Worm (Caenorhabditis elegans) whole organism, L1 larva: ENCODE results near the gene srx-8.
A peak's percentile ranks its signal among the peaks of the same experiment; 100 is the strongest.

Source experiments
- Y116A8C.19 ChIP-seq: sonication (generic microtip); optimal IDR thresholded peaks from 2 replicates; lab custom pipeline; 2016; ENCODE audit warnings: missing compliant biosample characterization, missing genetic modification characterization, borderline replicate concordance
- blmp-1 ChIP-seq: fragments of 150-350 bp; optimal IDR thresholded peaks from 2 replicates; lab custom pipeline; 2014; ENCODE audit warnings: missing biosample characterization, missing genetic modification characterization
- ceh-63 ChIP-seq: fragments of 200-800 bp; sonication (Bioruptor generic); optimal IDR thresholded peaks from 2 replicates; lab custom pipeline; 2018; ENCODE audit warnings: mild to moderate bottlenecking, missing genetic modification characterization, missing compliant biosample characterization
- ceh-8 ChIP-seq: fragments of 200-800 bp; sonication (Bioruptor generic); optimal IDR thresholded peaks from 2 replicates; lab custom pipeline; 2018; ENCODE audit warnings: mild to moderate bottlenecking, missing genetic modification characterization, moderate library complexity, missing compliant biosample characterization
- ceh-88 ChIP-seq: fragments of 200-800 bp; sonication (Bioruptor generic); IDR thresholded peaks from 2 replicates; pipeline ENCODE4 v1.3.6; 2022; ENCODE audit warnings: missing genetic modification characterization, missing compliant biosample characterization
- ces-1 ChIP-seq: fragments of 150-350 bp; optimal IDR thresholded peaks from 2 replicates; lab custom pipeline; 2014; ENCODE audit warnings: missing biosample characterization, missing genetic modification reagents, missing genetic modification characterization
- efl-1 ChIP-seq, 4 experiments: fragments of 150-350 bp; optimal IDR thresholded peaks in 3 of 4; peaks in 1 of 4; 1 replicate in 1 of 4; 2 replicates in 3 of 4; lab custom pipeline; 2014; ENCODE audit warnings: missing biosample characterization in 2 of 4, missing genetic modification characterization in 2 of 4, missing genetic modification reagents in 2 of 4
- egl-27 ChIP-seq, 2 experiments: fragments of 150-350 bp in 1 of 2; sonication (generic microtip); optimal IDR thresholded peaks; 3 replicates each; lab custom pipeline; 2017 to 2018; ENCODE audit warnings: missing biosample characterization in 2 of 2, missing genetic modification characterization in 2 of 2, missing genetic modification reagents in 2 of 2
- elt-2 ChIP-seq: sonication (generic microtip); optimal IDR thresholded peaks from 2 replicates; lab custom pipeline; 2016; ENCODE audit warnings: missing genetic modification characterization, mild to moderate bottlenecking, inconsistent platforms, missing compliant biosample characterization, missing genetic modification reagents
- elt-3 ChIP-seq, 6 experiments: fragments of 150-350 bp in 1 of 6; sonication (generic microtip); optimal IDR thresholded peaks; 2 replicates each; lab custom pipeline; 2017 to 2018; ENCODE audit warnings: missing biosample characterization in 6 of 6, missing genetic modification characterization in 6 of 6, inconsistent platforms in 1 of 6
- ets-5 ChIP-seq: fragments of 200-800 bp; sonication (Bioruptor generic); IDR thresholded peaks from 2 replicates; pipeline ENCODE4 v1.3.6; 2022; ENCODE audit warnings: missing genetic modification characterization, missing compliant biosample characterization
- fkh-10 ChIP-seq: sonication (generic microtip); optimal IDR thresholded peaks from 2 replicates; lab custom pipeline; 2017; ENCODE audit warnings: missing biosample characterization, missing genetic modification reagents, missing genetic modification characterization
- hlh-17 ChIP-seq: fragments of 200-800 bp; sonication (Bioruptor generic); optimal IDR thresholded peaks from 2 replicates; lab custom pipeline; 2018; ENCODE audit warnings: missing genetic modification characterization, mild to moderate bottlenecking, missing compliant biosample characterization, moderate library complexity, borderline replicate concordance
- lin-13 ChIP-seq: fragments of 150-350 bp; optimal IDR thresholded peaks from 2 replicates; lab custom pipeline; 2014; ENCODE audit warnings: missing biosample characterization, missing genetic modification reagents, missing genetic modification characterization
- lin-15B ChIP-seq: fragments of 150-350 bp; sonication (generic microtip); optimal IDR thresholded peaks from 3 replicates; lab custom pipeline; 2014; ENCODE audit warnings: missing biosample characterization, missing genetic modification characterization
- mef-2 ChIP-seq: fragments of 150-350 bp; optimal IDR thresholded peaks from 2 replicates; lab custom pipeline; 2014; ENCODE audit warnings: missing biosample characterization, missing genetic modification characterization
- nhr-12 ChIP-seq: sonication (generic microtip); optimal IDR thresholded peaks from 2 replicates; lab custom pipeline; 2017; ENCODE audit warnings: missing biosample characterization, missing genetic modification characterization
- nhr-20 ChIP-seq: sonication (generic microtip); optimal IDR thresholded peaks from 2 replicates; lab custom pipeline; 2016; ENCODE audit warnings: mild to moderate bottlenecking, missing genetic modification characterization, missing compliant biosample characterization
- nhr-84 ChIP-seq: sonication (generic microtip); optimal IDR thresholded peaks from 2 replicates; lab custom pipeline; 2017; ENCODE audit warnings: missing biosample characterization, missing genetic modification characterization
- nhr-85 ChIP-seq: sonication (generic microtip); peaks from one replicate; lab custom pipeline; 2016; ENCODE audit warnings: missing genetic modification characterization, inconsistent platforms, missing compliant biosample characterization
- nhr-90 ChIP-seq: sonication (generic microtip); optimal IDR thresholded peaks from 2 replicates; lab custom pipeline; 2016; ENCODE audit warnings: mild to moderate bottlenecking, missing genetic modification characterization, missing compliant biosample characterization; ENCODE audit not compliant: poor library complexity
- pax-3 ChIP-seq: fragments of 200-800 bp; sonication (Bioruptor generic); optimal IDR thresholded peaks from 2 replicates; lab custom pipeline; 2018; ENCODE audit warnings: mild to moderate bottlenecking, missing genetic modification characterization, moderate library complexity, missing compliant biosample characterization
- rnt-1 ChIP-seq: sonication (generic microtip); optimal IDR thresholded peaks from 2 replicates; lab custom pipeline; 2016; ENCODE audit warnings: mild to moderate bottlenecking, missing genetic modification characterization, moderate library complexity, missing compliant biosample characterization
- skn-1 ChIP-seq: fragments of 150-350 bp; optimal IDR thresholded peaks from 2 replicates; lab custom pipeline; 2014; ENCODE audit warnings: missing biosample characterization, missing genetic modification characterization
- sox-4 ChIP-seq: sonication (generic microtip); optimal IDR thresholded peaks from 2 replicates; lab custom pipeline; 2016; ENCODE audit warnings: missing genetic modification characterization, missing compliant biosample characterization
- sptf-1 ChIP-seq: fragments of 150-350 bp; optimal IDR thresholded peaks from 2 replicates; lab custom pipeline; 2014; ENCODE audit warnings: missing biosample characterization, missing genetic modification characterization
- swsn-7 ChIP-seq: sonication (generic microtip); optimal IDR thresholded peaks from 2 replicates; lab custom pipeline; 2016; ENCODE audit warnings: missing genetic modification characterization, missing compliant biosample characterization
- unc-130 ChIP-seq: fragments of 150-350 bp; optimal IDR thresholded peaks from 2 replicates; lab custom pipeline; 2017; ENCODE audit warnings: missing biosample characterization, missing genetic modification characterization, inconsistent platforms
- unc-30 ChIP-seq: sonication (generic microtip); optimal IDR thresholded peaks from 2 replicates; lab custom pipeline; 2017; ENCODE audit warnings: missing biosample characterization, missing genetic modification characterization
- unc-86 ChIP-seq: sonication (generic microtip); optimal IDR thresholded peaks from 2 replicates; lab custom pipeline; 2016; ENCODE audit warnings: missing genetic modification characterization, missing compliant biosample characterization
- zip-4 ChIP-seq: fragments of 200-800 bp; sonication (Bioruptor generic); optimal IDR thresholded peaks from 2 replicates; lab custom pipeline; 2018; ENCODE audit warnings: mild to moderate bottlenecking, missing genetic modification characterization, moderate library complexity, missing compliant biosample characterization
- ztf-4 ChIP-seq: fragments of 150-350 bp; optimal IDR thresholded peaks from 2 replicates; lab custom pipeline; 2014; ENCODE audit warnings: missing biosample characterization, missing genetic modification characterization

srx-8 gene

ce11 chrV:556055-556454 is at the start of gene srx-8:
srx-8 (minus strand) TSS chrV:556155.
- TF ChIP-seq efl-1 (optimal IDR thresholded peaks at IDR 0.05; lab: Kevin White, UChicago) (no peak), efl-1 (GFP tag; optimal IDR thresholded peaks at IDR 0.05 in 1 of 2; lab: Kevin White, UChicago) (peak in 1 of 2 experiments; percentile 56), ceh-88 (GFP tag; lab: Robert Waterston, UW) (no peak), elt-3 (tag; optimal IDR thresholded peaks at IDR 0.05; lab: Kevin White, UChicago) (no peak), hlh-17 (no peak), rnt-1 (no peak), nhr-12 (tag; lab: Kevin White, UChicago) (no peak), lin-15B (tag; lab: Kevin White, UChicago) (no peak), nhr-84 (tag; lab: Kevin White, UChicago) (no peak)

ce11 chrV:604105-604504 is 48.1 kb upstream of the srx-8 start, which contains the start of gene srlf-37:
srlf-37 (minus strand) TSS chrV:604205.
- TF ChIP-seq blmp-1 (tag; lab: Kevin White, UChicago) (no peak), ceh-8 (GFP tag; lab: Kevin White, UChicago) (no peak), sox-4 (tag; lab: Kevin White, UChicago) (no peak), skn-1 (tag; lab: Kevin White, UChicago) (no peak), ztf-4 (tag; lab: Kevin White, UChicago) (no peak), nhr-20 (tag; lab: Kevin White, UChicago) (no peak), ces-1 (GFP tag; lab: Kevin White, UChicago) (no peak), unc-30 (tag; lab: Kevin White, UChicago) (no peak), unc-86 (tag; lab: Kevin White, UChicago) (no peak), sptf-1 (tag; lab: Kevin White, UChicago) (no peak), ets-5 (GFP tag; lab: Robert Waterston, UW) (no peak)

ce11 chrV:600231-600630 is 44.3 kb upstream of the srx-8 start, which contains the start of gene nhr-251:
nhr-251 (plus strand) TSS chrV:600531.
- TF ChIP-seq nhr-20 (tag; lab: Kevin White, UChicago): no peak
- no peak for TF ChIP-seq nhr-90
- TF ChIP-seq pax-3: no peak

- TF ChIP-seq rnt-1 (no peak), elt-2 (no peak), efl-1 (optimal IDR thresholded peaks at IDR 0.05; lab: Kevin White, UChicago) (no peak), efl-1 (GFP tag; optimal IDR thresholded peaks at IDR 0.05 in 1 of 2; lab: Kevin White, UChicago) (peak in 1 of 2 experiments; percentile 3)
These were observed 43.8 kb upstream of the srx-8 start for ce11 chrV:599783-600182.

ce11 chrV:598626-599025 is 42.7 kb upstream of the srx-8 start:
- TF ChIP-seq fkh-10 (GFP tag; lab: Kevin White, UChicago) (no peak), mef-2 (tag; lab: Kevin White, UChicago) (no peak), unc-130 (tag; lab: Kevin White, UChicago) (no peak), ets-5 (GFP tag; lab: Robert Waterston, UW) (no peak), ceh-63 (GFP tag; lab: Kevin White, UChicago) (no peak), ceh-8 (GFP tag; lab: Kevin White, UChicago) (no peak), nhr-85 (tag; lab: Kevin White, UChicago) (no peak), zip-4 (GFP tag; lab: Kevin White, UChicago) (no peak)

- TF ChIP-seq efl-1 (optimal IDR thresholded peaks at IDR 0.05; lab: Kevin White, UChicago) (no peak), efl-1 (GFP tag; optimal IDR thresholded peaks at IDR 0.05 in 1 of 2; lab: Kevin White, UChicago) (peak in 1 of 2 experiments; percentile 45), lin-13 (GFP tag; lab: Kevin White, UChicago) (no peak), Y116A8C.19 (no peak), nhr-20 (tag; lab: Kevin White, UChicago) (no peak), egl-27 (tag; optimal IDR thresholded peaks at IDR 0.05; lab: Kevin White, UChicago) (no peak), nhr-85 (tag; lab: Kevin White, UChicago) (peak; percentile 73), swsn-7 (tag; lab: Kevin White, UChicago) (no peak)
These were observed 41.9 kb upstream of the srx-8 start for ce11 chrV:597823-598222.
